Worm (Caenorhabditis elegans) whole organism, young adult: ENCODE results near the gene F49C12.11.
A peak's percentile ranks its signal among the peaks of the same experiment; 100 is the strongest.

Experiments used
- B0019.2 ChIP-seq: fragments of 200-800 bp; sonication (Bioruptor generic); conservative IDR thresholded peaks from 2 replicates; pipeline ENCODE4 v1.3.6; 2022; ENCODE audit warnings: missing genetic modification reagents, missing genetic modification characterization, missing compliant biosample characterization
- B0035.1 ChIP-seq: sonication (generic microtip); optimal IDR thresholded peaks from 2 replicates; lab custom pipeline; 2016; ENCODE audit warnings: missing genetic modification characterization, mild to moderate bottlenecking, missing compliant biosample characterization, missing genotype, missing genetic modification reagents
- C17E4.6 ChIP-seq: fragments of 200-800 bp; sonication (Bioruptor generic); IDR thresholded peaks from 2 replicates; pipeline ENCODE4 v1.3.6; 2022; ENCODE audit warnings: missing genetic modification reagents, missing genetic modification characterization, missing compliant biosample characterization
- F10E7.11 ChIP-seq: sonication (generic microtip); optimal IDR thresholded peaks from 2 replicates; lab custom pipeline; 2017; ENCODE audit warnings: mild to moderate bottlenecking, missing genetic modification characterization, moderate library complexity, missing compliant biosample characterization
- F39B2.1 ChIP-seq: fragments of 200-800 bp; sonication (Bioruptor generic); IDR thresholded peaks from 2 replicates; pipeline ENCODE4 v1.3.6; 2022; ENCODE audit warnings: missing genetic modification reagents, missing genetic modification characterization, missing compliant biosample characterization
- F55B11.4 ChIP-seq: sonication (generic microtip); optimal IDR thresholded peaks from 2 replicates; lab custom pipeline; 2016; ENCODE audit warnings: missing compliant biosample characterization, missing genetic modification characterization, borderline replicate concordance; ENCODE audit not compliant: insufficient read depth
- T26A5.8 ChIP-seq: sonication (generic microtip); optimal IDR thresholded peaks from 2 replicates; lab custom pipeline; 2016; ENCODE audit warnings: missing genetic modification characterization, missing compliant biosample characterization
- ZK185.1 ChIP-seq: sonication (generic microtip); optimal IDR thresholded peaks from 2 replicates; lab custom pipeline; 2016; ENCODE audit warnings: mild to moderate bottlenecking, missing genetic modification characterization, missing compliant biosample characterization; ENCODE audit not compliant: poor library complexity, severe bottlenecking
- athp-1 ChIP-seq: sonication (generic microtip); optimal IDR thresholded peaks from 2 replicates; lab custom pipeline; 2017; ENCODE audit warnings: mild to moderate bottlenecking, missing genetic modification characterization, missing compliant biosample characterization
- bed-1 ChIP-seq: fragments of 200-800 bp; sonication (Bioruptor generic); IDR thresholded peaks from 2 replicates; pipeline ENCODE4 v1.3.6; 2022; ENCODE audit warnings: missing genetic modification reagents, missing genetic modification characterization, missing compliant biosample characterization
- ceh-100 ChIP-seq: fragments of 200-800 bp; sonication (Bioruptor generic); IDR thresholded peaks from 2 replicates; pipeline ENCODE4 v1.3.6; 2022; ENCODE audit warnings: missing genetic modification reagents, missing genetic modification characterization, missing compliant biosample characterization
- ceh-27 ChIP-seq: fragments of 200-800 bp; sonication (Bioruptor generic); optimal IDR thresholded peaks from 2 replicates; lab custom pipeline; 2018; ENCODE audit warnings: mild to moderate bottlenecking, missing genetic modification characterization, moderate library complexity, missing compliant biosample characterization
- ceh-40 ChIP-seq: fragments of 200-800 bp; sonication (Bioruptor generic); IDR thresholded peaks from 2 replicates; pipeline ENCODE4 v1.3.6; 2022; ENCODE audit warnings: missing genetic modification characterization, missing compliant biosample characterization
- die-1 ChIP-seq: sonication (generic microtip); optimal IDR thresholded peaks from 2 replicates; lab custom pipeline; 2016; ENCODE audit warnings: missing genotype, mild to moderate bottlenecking, missing genetic modification characterization, missing compliant biosample characterization
- efl-1 ChIP-seq: fragments of 150-350 bp; optimal IDR thresholded peaks from 2 replicates; lab custom pipeline; 2014; ENCODE audit warnings: missing biosample characterization, missing genetic modification reagents, missing genetic modification characterization
- ets-4 ChIP-seq: fragments of 200-800 bp; sonication (Bioruptor generic); optimal IDR thresholded peaks from 2 replicates; lab custom pipeline; 2018; ENCODE audit warnings: mild to moderate bottlenecking, missing genetic modification characterization, missing compliant biosample characterization
- fkh-3 ChIP-seq: sonication (generic microtip); optimal IDR thresholded peaks from 2 replicates; lab custom pipeline; 2016; ENCODE audit warnings: mild to moderate bottlenecking, missing genetic modification characterization, missing compliant biosample characterization
- gei-17 ChIP-seq: fragments of 200-800 bp; sonication (Bioruptor generic); optimal IDR thresholded peaks from 2 replicates; lab custom pipeline; 2018; ENCODE audit warnings: mild to moderate bottlenecking, missing genetic modification characterization, missing compliant biosample characterization
- him-1 ChIP-seq: sonication (generic microtip); optimal IDR thresholded peaks from 2 replicates; lab custom pipeline; 2016; ENCODE audit warnings: missing genotype, missing genetic modification reagents, missing genetic modification characterization, missing compliant biosample characterization
- hsf-1 ChIP-seq: fragments of 200-800 bp; sonication (Bioruptor generic); IDR thresholded peaks from 2 replicates; pipeline ENCODE4 v1.3.6; 2022; ENCODE audit warnings: missing genetic modification reagents, missing genetic modification characterization, missing compliant biosample characterization
- lin-26 ChIP-seq: fragments of 200-800 bp; sonication (Bioruptor generic); IDR thresholded peaks from 2 replicates; pipeline ENCODE4 v1.3.6; 2022; ENCODE audit warnings: missing genetic modification reagents, missing genetic modification characterization, missing compliant biosample characterization
- lir-1 ChIP-seq: fragments of 200-800 bp; sonication (Bioruptor generic); conservative IDR thresholded peaks from 2 replicates; pipeline ENCODE4 v1.3.6; 2022; ENCODE audit warnings: missing genetic modification reagents, missing genetic modification characterization, missing compliant biosample characterization
- lsl-1 ChIP-seq: fragments of 200-800 bp; sonication (Bioruptor generic); optimal IDR thresholded peaks from 2 replicates; lab custom pipeline; 2018; ENCODE audit warnings: mild to moderate bottlenecking, missing genetic modification characterization, moderate library complexity, missing compliant biosample characterization
- madf-10 ChIP-seq: sonication (generic microtip); optimal IDR thresholded peaks from 2 replicates; lab custom pipeline; 2016; ENCODE audit warnings: mild to moderate bottlenecking, missing genetic modification characterization, missing compliant biosample characterization
- madf-3 ChIP-seq: fragments of 200-800 bp; sonication (Bioruptor generic); IDR thresholded peaks from 2 replicates; pipeline ENCODE4 v1.3.6; 2022; ENCODE audit warnings: missing genetic modification reagents, missing genetic modification characterization, missing compliant biosample characterization
- madf-6 ChIP-seq: fragments of 200-800 bp; sonication (Bioruptor generic); IDR thresholded peaks from 2 replicates; pipeline ENCODE4 v1.3.6; 2022; ENCODE audit warnings: missing genetic modification reagents, missing genetic modification characterization, missing compliant biosample characterization
- mel-28 ChIP-seq: sonication (generic microtip); optimal IDR thresholded peaks from 2 replicates; lab custom pipeline; 2016; ENCODE audit warnings: borderline replicate concordance, mild to moderate bottlenecking, missing genetic modification characterization, missing compliant biosample characterization
- mxl-1 ChIP-seq: sonication (generic microtip); optimal IDR thresholded peaks from 2 replicates; lab custom pipeline; 2016; ENCODE audit warnings: missing genetic modification characterization, missing compliant biosample characterization
- nhr-120 ChIP-seq: fragments of 200-800 bp; sonication (Bioruptor generic); IDR thresholded peaks from 2 replicates; pipeline ENCODE4 v1.3.6; 2022; ENCODE audit warnings: missing genetic modification characterization, missing compliant biosample characterization
- nhr-179 ChIP-seq: sonication (generic microtip); optimal IDR thresholded peaks from 2 replicates; lab custom pipeline; 2016; ENCODE audit warnings: mild to moderate bottlenecking, missing genetic modification characterization, missing compliant biosample characterization
- nhr-27 ChIP-seq: fragments of 200-800 bp; sonication (Bioruptor generic); optimal IDR thresholded peaks from 2 replicates; lab custom pipeline; 2018; ENCODE audit warnings: mild to moderate bottlenecking, missing genetic modification characterization, moderate library complexity, missing compliant biosample characterization
- nhr-90 ChIP-seq: sonication (generic microtip); optimal IDR thresholded peaks from 2 replicates; lab custom pipeline; 2016; ENCODE audit warnings: missing genotype, mild to moderate bottlenecking, missing genetic modification characterization, missing compliant biosample characterization
- pha-4 ChIP-seq: fragments of 150-350 bp; sonication (generic microtip); optimal IDR thresholded peaks from 2 replicates; lab custom pipeline; 2014; ENCODE audit warnings: missing biosample characterization, missing genetic modification reagents, missing genetic modification characterization
- sdz-38 ChIP-seq: sonication (generic microtip); optimal IDR thresholded peaks from 2 replicates; lab custom pipeline; 2016; ENCODE audit warnings: missing genotype, missing genetic modification characterization, missing compliant biosample characterization
- somi-1 ChIP-seq: fragments of 200-800 bp; sonication (Bioruptor generic); optimal IDR thresholded peaks from 2 replicates; lab custom pipeline; 2018; ENCODE audit warnings: mild to moderate bottlenecking, missing genetic modification characterization, missing compliant biosample characterization
- tbx-9 ChIP-seq: sonication (generic microtip); optimal IDR thresholded peaks from 2 replicates; lab custom pipeline; 2016; ENCODE audit warnings: borderline replicate concordance, missing genetic modification characterization, inconsistent platforms, missing compliant biosample characterization
- tlf-1 ChIP-seq: fragments of 200-800 bp; sonication (Bioruptor generic); optimal IDR thresholded peaks from 2 replicates; lab custom pipeline; 2018; ENCODE audit warnings: mild to moderate bottlenecking, missing genetic modification characterization, missing compliant biosample characterization
- unc-62 ChIP-seq: fragments of 150-350 bp; optimal IDR thresholded peaks from 2 replicates; lab custom pipeline; 2014; ENCODE audit warnings: missing biosample characterization, missing genetic modification reagents, missing genetic modification characterization
- ztf-25 ChIP-seq: fragments of 200-800 bp; sonication (Bioruptor generic); IDR thresholded peaks from 2 replicates; pipeline ENCODE4 v1.3.6; 2022; ENCODE audit warnings: missing genetic modification reagents, missing genetic modification characterization, missing compliant biosample characterization
- ztf-26 ChIP-seq: sonication (generic microtip); optimal IDR thresholded peaks from 2 replicates; lab custom pipeline; 2017; ENCODE audit warnings: missing genetic modification characterization, missing compliant biosample characterization
- ztf-3 ChIP-seq: fragments of 200-800 bp; sonication (Bioruptor generic); optimal IDR thresholded peaks from 2 replicates; lab custom pipeline; 2018; ENCODE audit warnings: mild to moderate bottlenecking, missing genetic modification characterization, missing compliant biosample characterization

F49C12.11 gene

DNA sequence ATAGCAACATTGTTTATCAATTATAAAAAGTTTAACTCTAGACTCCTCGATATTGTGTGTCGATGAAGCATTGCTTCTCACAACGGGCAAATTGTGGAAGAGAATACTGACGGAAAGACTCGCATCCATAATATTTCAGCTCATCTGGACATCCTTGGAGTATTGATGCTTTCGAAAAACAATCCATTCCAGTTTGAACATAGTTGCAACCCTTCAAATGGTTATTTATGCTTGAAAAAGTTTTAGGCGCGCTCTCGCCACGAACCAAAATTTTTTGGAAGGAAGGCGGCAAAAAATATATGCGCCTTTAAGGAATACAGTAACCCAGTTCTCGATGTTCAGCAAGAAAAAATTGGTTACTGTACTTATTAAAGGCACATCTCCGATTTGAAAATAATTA is 3.3 kb downstream of the F49C12.11 start (continued):
- TF ChIP-seq nhr-90 (no peak), madf-6 (GFP tag; lab: Robert Waterston, UW) (no peak), somi-1 (GFP tag; lab: Kevin White, UChicago) (no peak), B0035.1 (tag; lab: Kevin White, UChicago) (peak; percentile 20), fkh-3 (tag; lab: Kevin White, UChicago) (no peak), ets-4 (no peak), ZK185.1 (tag; lab: Kevin White, UChicago) (no peak), lsl-1 (GFP tag; lab: Kevin White, UChicago) (peak; percentile 38), nhr-27 (tag; lab: Kevin White, UChicago) (no peak), nhr-179 (no peak)

DNA sequence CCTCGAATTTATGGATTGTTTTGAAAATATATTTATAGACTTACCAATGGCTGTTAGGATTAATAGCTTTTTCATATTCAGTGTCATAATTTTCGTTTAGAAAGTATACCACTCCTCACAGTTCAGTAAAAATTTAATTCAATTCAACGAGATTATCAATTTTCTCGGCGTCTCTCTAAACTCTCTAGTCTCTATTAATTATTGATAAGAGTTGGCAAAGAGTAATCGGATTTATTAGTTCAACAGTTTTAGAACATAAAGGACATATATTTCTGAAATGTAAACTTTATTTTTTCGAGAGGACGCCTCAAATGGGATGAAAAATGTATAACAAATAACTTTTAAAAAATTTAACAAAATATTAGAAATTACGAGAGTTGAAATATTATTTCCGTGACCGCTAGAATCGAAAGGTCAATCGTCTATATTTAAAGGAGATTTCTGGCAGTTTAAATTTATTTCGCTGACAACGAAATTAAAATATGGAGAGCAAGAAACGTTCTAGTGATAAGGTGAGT is 4.9 kb downstream of the F49C12.11 start, which contains the start of the genes nspg-11 and F49C12.15:
Gene nspg-11 (minus strand): TSS at position 101 of the 518 bp plus-strand sequence.
Gene F49C12.15 (plus strand): TSS at position 468 of the 518 bp plus-strand sequence.
- TF ChIP-seq ceh-100 (GFP tag; lab: Robert Waterston, UW) = no peak
- no peak for TF ChIP-seq sdz-38 (tag; lab: Kevin White, UChicago)
- no peak for TF ChIP-seq ets-4
- TF ChIP-seq tlf-1 (GFP tag; lab: Kevin White, UChicago) = no peak
- TF ChIP-seq C17E4.6 = no peak

ce11 chrIV:9327706-9328105 is 8.5 kb downstream of the F49C12.11 start, which contains the start of gene clec-183:
clec-183 (plus strand) TSS chrIV:9328006.
- TF ChIP-seq T26A5.8 (tag; lab: Kevin White, UChicago) (no peak), tbx-9 (tag; lab: Kevin White, UChicago) (no peak), athp-1 (tag; lab: Kevin White, UChicago) (no peak), ztf-3 (GFP tag; lab: Kevin White, UChicago) (no peak), nhr-120 (GFP tag; lab: Robert Waterston, UW) (no peak), mel-28 (no peak), bed-1 (GFP tag; lab: Robert Waterston, UW) (no peak), nhr-90 (no peak), madf-10 (tag; lab: Kevin White, UChicago) (no peak), hsf-1 (GFP tag; lab: Robert Waterston, UW) (no peak), mxl-1 (no peak), ztf-25 (GFP tag; lab: Robert Waterston, UW) (no peak), F55B11.4 (tag; lab: Kevin White, UChicago) (no peak), ceh-40 (no peak), lir-1 (GFP tag; lab: Robert Waterston, UW) (no peak), ceh-27 (GFP tag; lab: Kevin White, UChicago) (no peak), unc-62 (GFP tag; lab: Kevin White, UChicago) (no peak), F10E7.11 (tag; lab: Kevin White, UChicago) (no peak), B0019.2 (GFP tag; lab: Robert Waterston, UW) (no peak)

- no peak for TF ChIP-seq ztf-26 (tag; lab: Kevin White, UChicago)
- TF ChIP-seq lin-26 (GFP tag; lab: Robert Waterston, UW) = no peak
- no peak for TF ChIP-seq F39B2.1 (GFP tag; lab: Robert Waterston, UW)
- no peak for TF ChIP-seq him-1
- TF ChIP-seq efl-1 = no peak
- no peak for TF ChIP-seq madf-3 (GFP tag; lab: Robert Waterston, UW)
- no peak for TF ChIP-seq die-1 (tag; lab: Kevin White, UChicago)
- no peak for TF ChIP-seq pha-4 (tag; lab: Kevin White, UChicago)
- no peak for TF ChIP-seq gei-17 (GFP tag; lab: Kevin White, UChicago)
- TF ChIP-seq, all 124 proteins: peak for 0
These were observed 11.6 kb downstream of the F49C12.11 start, which contains the start of gene nspg-7.1 for ce11 chrIV:9330755-9331154. nspg-7.1 (minus strand) TSS chrIV:9330855.
